Worm (Caenorhabditis elegans): ENCODE measurements around the gene R151.2.

The R151.2 gene

DNA sequence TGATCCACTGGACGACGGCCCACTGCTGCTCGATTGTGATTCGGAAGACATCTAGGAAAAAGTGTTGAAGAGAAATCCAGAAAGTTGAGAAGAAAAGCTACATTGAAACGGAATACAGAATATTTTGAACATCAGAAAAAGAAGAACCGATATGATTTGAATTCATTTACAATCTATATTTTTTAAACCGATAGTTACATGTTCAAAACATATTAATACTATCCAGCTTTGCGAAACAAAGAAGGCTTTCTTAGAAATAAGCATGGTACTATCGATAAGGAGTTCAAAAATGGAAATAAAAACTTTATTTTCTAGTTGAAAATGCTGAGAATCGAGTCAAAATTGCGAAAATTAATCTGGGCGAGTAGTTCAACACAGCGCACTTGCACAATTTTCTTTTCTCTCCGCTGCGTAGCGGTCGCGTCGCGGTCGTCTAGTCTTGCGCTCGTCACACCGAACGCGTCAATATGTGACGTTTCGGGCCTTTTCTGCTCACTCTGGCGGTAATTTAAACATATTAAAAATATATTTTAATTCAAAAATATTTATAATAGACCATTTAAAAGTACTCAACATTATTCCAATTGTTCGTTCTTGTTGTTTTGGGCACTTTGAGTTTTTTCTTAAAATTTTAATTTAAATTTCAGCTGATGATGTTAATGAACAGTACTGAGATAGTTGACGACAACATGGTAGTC lies 47.6 kb upstream of the R151.2 start, which contains the start of the genes syf-2 and K04G7.1 (continued):
- TF ChIP-seq rpc-1 (optimal IDR thresholded peaks at IDR 0.05), result no peak
- no peak for TF ChIP-seq rpc-1 (tag; optimal IDR thresholded peaks at IDR 0.05)
- TF ChIP-seq him-1 (tag; optimal IDR thresholded peaks at IDR 0.05), result peak; percentile 32
- TF ChIP-seq nhr-80 (tag; optimal IDR thresholded peaks at IDR 0.05), result peak; percentile 68
- TF ChIP-seq C06A6.2 (GFP tag; conservative IDR thresholded peaks at IDR 0.05), result peak; percentile 73; the same call in 1 of the 2 replicates
- peak; percentile 80 for TF ChIP-seq lsl-1 (GFP tag; optimal IDR thresholded peaks at IDR 0.05)
- TF ChIP-seq F39B2.1 (GFP tag; IDR thresholded peaks at IDR 0.05), result no peak
- TF ChIP-seq ztf-22 (GFP tag; optimal IDR thresholded peaks at IDR 0.05), result peak; percentile 7
- TF ChIP-seq sdz-38 (tag; optimal IDR thresholded peaks at IDR 0.05), result no peak
- no peak for TF ChIP-seq ztf-25 (GFP tag; IDR thresholded peaks at IDR 0.05)
- no peak for TF ChIP-seq B0261.1 (tag; optimal IDR thresholded peaks at IDR 0.05)
- no peak for TF ChIP-seq ama-1 (optimal IDR thresholded peaks at IDR 0.05)
- TF ChIP-seq ama-1 (GFP tag; optimal IDR thresholded peaks at IDR 0.05), result no peak
- no peak for TF ChIP-seq F22D6.2 (tag; optimal IDR thresholded peaks at IDR 0.05)
- no peak for TF ChIP-seq bed-2 (GFP tag; IDR thresholded peaks at IDR 0.05)
- peak; percentile 31 for TF ChIP-seq chd-7 (tag; optimal IDR thresholded peaks at IDR 0.05)
- peak; percentile 97 for TF ChIP-seq attf-5 (GFP tag; optimal IDR thresholded peaks at IDR 0.05)
- peak; percentile 52 for TF ChIP-seq snpc-3.4 (tag; optimal IDR thresholded peaks at IDR 0.05)
- 0 out of 2 replicates have a peak, but pooled peaks have one; percentile 64 for TF ChIP-seq Y79H2A.3 (GFP tag; conservative IDR thresholded peaks at IDR 0.05)
- no peak for TF ChIP-seq rec-8 (tag; optimal IDR thresholded peaks at IDR 0.05)
- TF ChIP-seq zim-3 (tag; optimal IDR thresholded peaks at IDR 0.05), result no peak
- TF ChIP-seq ets-4 (GFP tag; optimal IDR thresholded peaks at IDR 0.05), result no peak
- TF ChIP-seq ceh-58 (GFP tag; IDR thresholded peaks at IDR 0.05), result no peak
- peak; percentile 89 for TF ChIP-seq tlf-1 (GFP tag; optimal IDR thresholded peaks at IDR 0.05)
- TF ChIP-seq F49E8.2 (tag; optimal IDR thresholded peaks at IDR 0.05; ENCODE audit: insufficient read depth), result peak; percentile 28
- no peak for TF ChIP-seq nfya-1 (tag; optimal IDR thresholded peaks at IDR 0.05; ENCODE audit: borderline replicate concordance, insufficient read depth)
- TF ChIP-seq unc-62 (GFP tag; optimal IDR thresholded peaks at IDR 0.05), result peak; percentile 20
- peak; percentile 62 for TF ChIP-seq unc-130 (GFP tag; optimal IDR thresholded peaks at IDR 0.05)
- TF ChIP-seq aptf-3 (GFP tag; IDR thresholded peaks at IDR 0.05), result no peak
- peak; percentile 74 for TF ChIP-seq snpc-1.1 (tag; optimal IDR thresholded peaks at IDR 0.05; ENCODE audit: insufficient read depth)
- peak; percentile 86 for TF ChIP-seq D2030.7 (GFP tag; IDR thresholded peaks at IDR 0.05)
- peak; percentile 76 for TF ChIP-seq snpc-1.3 (tag; optimal IDR thresholded peaks at IDR 0.05; ENCODE audit: insufficient read depth)
- peak; percentile 51 for TF ChIP-seq ztf-26 (tag; optimal IDR thresholded peaks at IDR 0.05)
- peak; percentile 48 for TF ChIP-seq madf-10 (tag; optimal IDR thresholded peaks at IDR 0.05)
- no peak for TF ChIP-seq die-1 (tag; optimal IDR thresholded peaks at IDR 0.05)
- TF ChIP-seq ztf-18 (tag; optimal IDR thresholded peaks at IDR 0.05), result peak; percentile 97
- TF ChIP-seq ceh-100 (GFP tag; IDR thresholded peaks at IDR 0.05), result peak; percentile 55; the same call in 1 of the 2 replicates
- TF ChIP-seq akir-1 (GFP tag; optimal IDR thresholded peaks at IDR 0.05), result no peak
- TF ChIP-seq B0019.2 (GFP tag; conservative IDR thresholded peaks at IDR 0.05), result 0 out of 2 replicates have a peak, but pooled peaks have one; percentile 44
- no peak for TF ChIP-seq F57A8.1 (GFP tag; optimal IDR thresholded peaks at IDR 0.05)
- TF ChIP-seq Y56A3A.18 (GFP tag; IDR thresholded peaks at IDR 0.05), result no peak
- peak; percentile 95 for TF ChIP-seq dox-1 (GFP tag; IDR thresholded peaks at IDR 0.05)
- no peak for TF ChIP-seq F37B4.10 (GFP tag; IDR thresholded peaks at IDR 0.05)
- TF ChIP-seq sptf-2 (GFP tag; optimal IDR thresholded peaks at IDR 0.05), result no peak
- peak; percentile 77 for TF ChIP-seq dpl-1 (GFP tag; optimal IDR thresholded peaks at IDR 0.05)
- peak; percentile 78 for TF ChIP-seq Y53G8AR.9 (GFP tag; conservative IDR thresholded peaks at IDR 0.05)
- no peak for TF ChIP-seq aptf-2 (GFP tag; conservative IDR thresholded peaks at IDR 0.05)
- TF ChIP-seq dpff-1 (tag; optimal IDR thresholded peaks at IDR 0.05), result no peak

All from whole organism, young adult.